Fruit fly (Drosophila melanogaster): ENCODE data around the gene CG17721.

CG17721 gene

dm6 chr3R:11196648-11197388 lies 38.1 kb upstream of the CG17721 start (continued):
- TF ChIP-seq slp2 (GFP tag; optimal IDR thresholded peaks at IDR 0.05) (peak; percentile 95), Dp (GFP tag; optimal IDR thresholded peaks at IDR 0.05) (peak; percentile 23), bcd (GFP tag; optimal IDR thresholded peaks at IDR 0.05) (peak; percentile 100), dan (GFP tag; IDR thresholded peaks at IDR 0.05) (peak; percentile 64; the same call in 1 of the 2 replicates), Fer3 (tag; optimal IDR thresholded peaks at IDR 0.05) (peak; percentile 98), yki (optimal IDR thresholded peaks at IDR 0.05) (no peak), CG8944 (GFP tag; optimal IDR thresholded peaks at IDR 0.05) (peak; percentile 78), CG33213 (GFP tag; optimal IDR thresholded peaks at IDR 0.05) (no peak), CHES-1-like (GFP tag; optimal IDR thresholded peaks at IDR 0.05) (peak; percentile 85), odd (GFP tag; optimal IDR thresholded peaks at IDR 0.05) (peak; percentile 98), CG6765 (GFP tag; optimal IDR thresholded peaks at IDR 0.05) (peak; percentile 98), CG7987 (GFP tag; optimal IDR thresholded peaks at IDR 0.05) (peak; percentile 93), CG6791 (GFP tag; IDR thresholded peaks at IDR 0.05; ENCODE audit: partially characterized antibody) (no peak), chinmo (GFP tag; IDR thresholded peaks at IDR 0.05; ENCODE audit: partially characterized antibody) (peak; percentile 78; the same call in 2 of the 4 replicates), CG18262 (tag; optimal IDR thresholded peaks at IDR 0.05) (peak; percentile 96), mam (GFP tag; optimal IDR thresholded peaks at IDR 0.05) (no peak), CG18619 (GFP tag; optimal IDR thresholded peaks at IDR 0.05) (peak; percentile 99), zfh1 (GFP tag; IDR thresholded peaks at IDR 0.05) (peak; percentile 97), ci (GFP tag; IDR thresholded peaks at IDR 0.05) (peak; percentile 96), CG2120 (GFP tag; optimal IDR thresholded peaks at IDR 0.05) (peak; percentile 98), knrl (GFP tag; IDR thresholded peaks at IDR 0.05; ENCODE audit: partially characterized antibody) (no peak), salm (tag; optimal IDR thresholded peaks at IDR 0.05) (peak; percentile 97), Sry-β (GFP tag; optimal IDR thresholded peaks at IDR 0.05) (peak; percentile 64), CG12769 (tag; optimal IDR thresholded peaks at IDR 0.05) (peak; percentile 82), CG34224 (GFP tag; IDR thresholded peaks at IDR 0.05; ENCODE audit: partially characterized antibody) (no peak), CG4854 (GFP tag; optimal IDR thresholded peaks at IDR 0.05) (peak; percentile 85), zen (tag; optimal IDR thresholded peaks at IDR 0.05) (peak; percentile 96), CG3726 (GFP tag; IDR thresholded peaks at IDR 0.05) (peak; percentile 96), Tbp (GFP tag; optimal IDR thresholded peaks at IDR 0.05) (no peak), CG16863 (GFP tag; optimal IDR thresholded peaks at IDR 0.05) (peak; percentile 88), CG4404 (GFP tag; IDR thresholded peaks at IDR 0.05) (peak; percentile 97), disco-r (GFP tag; optimal IDR thresholded peaks at IDR 0.05) (peak; percentile 31), bbx (GFP tag; IDR thresholded peaks at IDR 0.05; ENCODE audit: partially characterized antibody) (no peak; the same call in 1 of the 2 replicates), CG6654 (GFP tag; optimal IDR thresholded peaks at IDR 0.05) (peak; percentile 95), Oli (tag; optimal IDR thresholded peaks at IDR 0.05) (peak; percentile 99), Med (GFP tag) (peak; percentile 98), crp (GFP tag; optimal IDR thresholded peaks at IDR 0.05) (peak in 1 of 2 experiments; percentile 74), fd3F (GFP tag; optimal IDR thresholded peaks at IDR 0.05) (peak; percentile 98), CG17385 (GFP tag; optimal IDR thresholded peaks at IDR 0.05) (peak; percentile 96), NC2α (GFP tag; optimal IDR thresholded peaks at IDR 0.05) (peak; percentile 77), B-H1 (GFP tag; IDR thresholded peaks at IDR 0.05) (peak; percentile 98), E2f2 (GFP tag; IDR thresholded peaks at IDR 0.05) (peak; percentile 87), CG17186 (GFP tag; optimal IDR thresholded peaks at IDR 0.05) (peak; percentile 80), H15 (GFP tag; IDR thresholded peaks at IDR 0.05) (peak; percentile 97), tio (GFP tag; optimal IDR thresholded peaks at IDR 0.05) (peak; percentile 96), CG10543 (GFP tag; optimal IDR thresholded peaks at IDR 0.05) (peak; percentile 97), ase (GFP tag; IDR thresholded peaks at IDR 0.05) (peak; percentile 97), CG18476 (GFP tag; optimal IDR thresholded peaks at IDR 0.05) (peak; percentile 96), Scr (GFP tag; IDR thresholded peaks at IDR 0.05; ENCODE audit: partially characterized antibody) (no peak)
